Fruit fly (Drosophila melanogaster): ENCODE results near the gene CG10958.
A peak's percentile ranks its signal among the peaks of the same experiment; 100 is the strongest.

The CG10958 gene

dm6 chrX:8122834-8123233 lies 9.3 kb upstream of the CG10958 start (continued):
- TF ChIP-seq Dip2 (GFP tag; IDR thresholded peaks at IDR 0.05) (no peak), Med (GFP tag) (peak; percentile 29), az2 (GFP tag; optimal IDR thresholded peaks at IDR 0.05) (peak; percentile 2), CG17912 (GFP tag; optimal IDR thresholded peaks at IDR 0.05) (no peak), jigr1 (GFP tag; IDR thresholded peaks at IDR 0.05) (no peak), CG8388 (GFP tag; optimal IDR thresholded peaks at IDR 0.05) (peak; percentile 21), eyg (GFP tag; optimal IDR thresholded peaks at IDR 0.05) (no peak), CG2129 (GFP tag; IDR thresholded peaks at IDR 0.05; ENCODE audit: partially characterized antibody) (no peak), Dp (GFP tag; optimal IDR thresholded peaks at IDR 0.05) (no peak), aop (GFP tag; IDR thresholded peaks at IDR 0.05) (no peak), CG13894 (tag; optimal IDR thresholded peaks at IDR 0.05) (no peak), dan (GFP tag; IDR thresholded peaks at IDR 0.05) (no peak), CG17361 (GFP tag; IDR thresholded peaks at IDR 0.05) (0 out of 3 replicates have a peak, but pooled peaks have one; percentile 29), Blimp-1 (GFP tag; optimal IDR thresholded peaks at IDR 0.05) (peak; percentile 83), CG33557 (GFP tag; optimal IDR thresholded peaks at IDR 0.05) (peak; percentile 2), Tbp (GFP tag; optimal IDR thresholded peaks at IDR 0.05) (no peak), Atf-2 (GFP tag; optimal IDR thresholded peaks at IDR 0.05) (no peak), so (GFP tag; IDR thresholded peaks at IDR 0.05) (no peak), CG6813 (GFP tag; optimal IDR thresholded peaks at IDR 0.05) (no peak), cwo (GFP tag; optimal IDR thresholded peaks at IDR 0.05) (no peak), pan (optimal IDR thresholded peaks at IDR 0.05) (no peak), pan (GFP tag; optimal IDR thresholded peaks at IDR 0.05 in 1 of 2, IDR thresholded peaks at IDR 0.05 in 1 of 2) (no peak), CG6272 (GFP tag; IDR thresholded peaks at IDR 0.05) (no peak), Hmr (GFP tag; optimal IDR thresholded peaks at IDR 0.05) (no peak), CG32532 (GFP tag; IDR thresholded peaks at IDR 0.05) (no peak), salm (tag; optimal IDR thresholded peaks at IDR 0.05) (no peak), Meics (GFP tag; optimal IDR thresholded peaks at IDR 0.05) (no peak), CG10543 (GFP tag; optimal IDR thresholded peaks at IDR 0.05) (no peak), vfl (GFP tag; optimal IDR thresholded peaks at IDR 0.05) (no peak), unpg (GFP tag; optimal IDR thresholded peaks at IDR 0.05) (no peak), amos (GFP tag; IDR thresholded peaks at IDR 0.05; ENCODE audit: partially characterized antibody) (no peak), Vsx1 (GFP tag; optimal IDR thresholded peaks at IDR 0.05) (no peak), toy (GFP tag; IDR thresholded peaks at IDR 0.05) (no peak), ATbp (GFP tag; optimal IDR thresholded peaks at IDR 0.05) (peak; percentile 11), Bdp1 (GFP tag; optimal IDR thresholded peaks at IDR 0.05) (no peak), CG32767 (GFP tag; IDR thresholded peaks at IDR 0.05) (no peak), CG6765 (GFP tag; optimal IDR thresholded peaks at IDR 0.05) (no peak), E2f1 (GFP tag; IDR thresholded peaks at IDR 0.05) (no peak), CG12155 (GFP tag; optimal IDR thresholded peaks at IDR 0.05) (no peak), CG1529 (GFP tag; optimal IDR thresholded peaks at IDR 0.05) (peak; percentile 14), fd96Cb (tag; optimal IDR thresholded peaks at IDR 0.05) (peak; percentile 20), ara (GFP tag; IDR thresholded peaks at IDR 0.05) (no peak), MESR4 (GFP tag; optimal IDR thresholded peaks at IDR 0.05) (no peak), fru (optimal IDR thresholded peaks at IDR 0.05) (no peak), CG15073 (GFP tag; optimal IDR thresholded peaks at IDR 0.05) (no peak), BEAF-32 (GFP tag; optimal IDR thresholded peaks at IDR 0.05) (no peak), CG17829 (tag; optimal IDR thresholded peaks at IDR 0.05) (peak; percentile 34), nerfin-1 (tag; optimal IDR thresholded peaks at IDR 0.05) (no peak), CG14050 (GFP tag; IDR thresholded peaks at IDR 0.05) (no peak), nmo (GFP tag; optimal IDR thresholded peaks at IDR 0.05) (peak; percentile 60), CG8478 (optimal IDR thresholded peaks at IDR 0.05) (no peak), CG11696 (GFP tag; IDR thresholded peaks at IDR 0.05) (no peak)

Measured in whole organism, embryonic.